Fruit fly (Drosophila melanogaster) whole organism, adult: ENCODE results near the gene CG33645.

ENCODE experiments used
- CG11617 ChIP-seq: fragments of 200-800 bp; sonication (Bioruptor generic); optimal IDR thresholded peaks from 2 replicates; lab custom pipeline; 2017; ENCODE audit warnings: mild to moderate bottlenecking, missing biosample characterization, missing genetic modification reagents, missing genetic modification characterization
- CG12768 ChIP-seq: fragments of 200-800 bp; sonication (Bioruptor generic); optimal IDR thresholded peaks from 2 replicates; lab custom pipeline; 2017; ENCODE audit warnings: missing biosample characterization, missing genetic modification characterization, mild to moderate bottlenecking, moderate library complexity, missing genetic modification reagents
- CG14711 ChIP-seq: fragments of 200-800 bp; sonication (Bioruptor generic); optimal IDR thresholded peaks from 2 replicates; lab custom pipeline; 2018; ENCODE audit warnings: missing biosample characterization, mild to moderate bottlenecking, missing genetic modification characterization, moderate library complexity
- CG1620 ChIP-seq: fragments of 200-800 bp; sonication (Bioruptor generic); optimal IDR thresholded peaks from 2 replicates; lab custom pipeline; 2016; ENCODE audit warnings: missing biosample characterization, missing genetic modification characterization
- CG33017 ChIP-seq: fragments of 200-800 bp; sonication (Bioruptor generic); optimal IDR thresholded peaks from 2 replicates; lab custom pipeline; 2018; ENCODE audit warnings: missing biosample characterization, mild to moderate bottlenecking, missing genetic modification characterization, moderate library complexity
- CG5204 ChIP-seq: fragments of 200-800 bp; sonication (Bioruptor generic); optimal IDR thresholded peaks from 2 replicates; lab custom pipeline; 2016; ENCODE audit warnings: missing biosample characterization, missing genetic modification characterization
- CG7045 ChIP-seq: fragments of 200-800 bp; sonication (Bioruptor generic); optimal IDR thresholded peaks from 2 replicates; lab custom pipeline; 2017; ENCODE audit warnings: missing biosample characterization, mild to moderate bottlenecking, missing genetic modification characterization
- CG7101 ChIP-seq: fragments of 200-800 bp; sonication (Bioruptor generic); optimal IDR thresholded peaks from 2 replicates; lab custom pipeline; 2018; ENCODE audit warnings: missing biosample characterization, mild to moderate bottlenecking, missing genetic modification characterization, moderate library complexity
- Clk ChIP-seq: fragments of 200-800 bp; sonication (Bioruptor generic); optimal IDR thresholded peaks from 2 replicates; lab custom pipeline; 2017; ENCODE audit warnings: missing biosample characterization, missing genetic modification characterization
- Crg-1 ChIP-seq: fragments of 200-800 bp; sonication (Bioruptor generic); optimal IDR thresholded peaks from 2 replicates; lab custom pipeline; 2016; ENCODE audit warnings: missing biosample characterization, missing genetic modification characterization
- Hr96 ChIP-seq: fragments of 200-800 bp; sonication (Bioruptor generic); optimal IDR thresholded peaks from 2 replicates; lab custom pipeline; 2016; ENCODE audit warnings: missing biosample characterization, missing genetic modification characterization
- Mnt ChIP-seq: fragments of 200-800 bp; sonication (Bioruptor generic); optimal IDR thresholded peaks from 2 replicates; lab custom pipeline; 2016; ENCODE audit warnings: missing biosample characterization, mild to moderate bottlenecking, missing genetic modification characterization
- bab1 ChIP-seq: fragments of 200-800 bp; sonication (Bioruptor generic); optimal IDR thresholded peaks from 3 replicates; lab custom pipeline; 2019; ENCODE audit warnings: missing biosample characterization, mild to moderate bottlenecking, missing genetic modification characterization, moderate library complexity
- cic ChIP-seq: fragments of 200-800 bp; sonication (Bioruptor generic); optimal IDR thresholded peaks from 2 replicates; lab custom pipeline; 2017; ENCODE audit warnings: missing biosample characterization, mild to moderate bottlenecking, missing genetic modification characterization, moderate library complexity
- cnc ChIP-seq, 2 experiments: fragments of >200 bp; optimal IDR thresholded peaks; 2 replicates each; lab custom pipeline; 2017
- kay ChIP-seq: fragments of 200-800 bp; sonication (Bioruptor generic); peaks from one replicate; lab custom pipeline; 2016; ENCODE audit warnings: missing biosample characterization, missing genetic modification characterization, borderline replicate concordance
- ovo ChIP-seq: fragments of 200-800 bp; sonication (Bioruptor generic); optimal IDR thresholded peaks from 2 replicates; lab custom pipeline; 2016; ENCODE audit warnings: missing biosample characterization, missing genetic modification characterization
- pad ChIP-seq: fragments of 200-800 bp; sonication (Bioruptor generic); optimal IDR thresholded peaks from 3 replicates; lab custom pipeline; 2017; ENCODE audit warnings: missing biosample characterization, missing genetic modification characterization, mild to moderate bottlenecking, moderate library complexity, missing genetic modification reagents
- tj ChIP-seq: fragments of 200-800 bp; sonication (Bioruptor generic); optimal IDR thresholded peaks from 3 replicates; lab custom pipeline; 2017; ENCODE audit warnings: missing biosample characterization, mild to moderate bottlenecking, missing genetic modification characterization, moderate library complexity
- toe ChIP-seq: fragments of 200-800 bp; sonication (Bioruptor generic); optimal IDR thresholded peaks from 2 replicates; lab custom pipeline; 2016; ENCODE audit warnings: missing biosample characterization, missing genetic modification characterization

The CG33645 gene

DNA sequence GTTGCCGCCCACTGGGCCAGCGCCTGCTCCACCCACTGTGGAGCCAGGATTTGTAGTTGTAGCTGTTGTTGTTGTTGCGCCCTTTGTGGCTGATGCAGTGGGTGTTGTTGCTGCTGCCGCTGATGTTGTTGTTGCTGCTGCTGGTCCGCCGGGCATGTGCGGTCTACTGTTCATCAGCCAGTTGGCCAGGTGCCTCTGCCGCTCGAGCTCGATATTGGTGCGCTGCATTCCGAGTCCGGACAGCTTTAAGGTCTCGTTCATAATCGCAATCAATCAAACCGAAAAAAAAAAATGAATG is 19.6 kb upstream of the CG33645 start:
- no peak for TF ChIP-seq tj (GFP tag; lab: Kevin White, UChicago)
- no peak for TF ChIP-seq CG1620 (GFP tag; lab: Kevin White, UChicago)
- TF ChIP-seq ovo (GFP tag; lab: Kevin White, UChicago): no peak
- no peak for TF ChIP-seq CG7101 (tag; lab: Kevin White, UChicago)
- TF ChIP-seq CG5204 (GFP tag; lab: Kevin White, UChicago): no peak
- no peak for TF ChIP-seq Hr96 (GFP tag; lab: Kevin White, UChicago)
- TF ChIP-seq toe (GFP tag; lab: Kevin White, UChicago): no peak
- TF ChIP-seq kay: no peak
- TF ChIP-seq CG12768 (GFP tag; lab: Kevin White, UChicago): no peak
- no peak for TF ChIP-seq Mnt
- no peak for TF ChIP-seq Clk (GFP tag; lab: Kevin White, UChicago)
- no peak for TF ChIP-seq cnc (optimal IDR thresholded peaks at IDR 0.05; lab: Kevin White, UChicago)
- TF ChIP-seq CG7045 (GFP tag; lab: Kevin White, UChicago): no peak
- no peak for TF ChIP-seq CG11617 (GFP tag; lab: Kevin White, UChicago)
- no peak for TF ChIP-seq CG14711 (tag; lab: Kevin White, UChicago)
- no peak for TF ChIP-seq pad
- TF ChIP-seq Crg-1 (GFP tag; lab: Kevin White, UChicago): no peak
- TF ChIP-seq bab1: no peak
- no peak for TF ChIP-seq CG33017
- TF ChIP-seq cic (GFP tag; lab: Kevin White, UChicago): no peak

DNA sequence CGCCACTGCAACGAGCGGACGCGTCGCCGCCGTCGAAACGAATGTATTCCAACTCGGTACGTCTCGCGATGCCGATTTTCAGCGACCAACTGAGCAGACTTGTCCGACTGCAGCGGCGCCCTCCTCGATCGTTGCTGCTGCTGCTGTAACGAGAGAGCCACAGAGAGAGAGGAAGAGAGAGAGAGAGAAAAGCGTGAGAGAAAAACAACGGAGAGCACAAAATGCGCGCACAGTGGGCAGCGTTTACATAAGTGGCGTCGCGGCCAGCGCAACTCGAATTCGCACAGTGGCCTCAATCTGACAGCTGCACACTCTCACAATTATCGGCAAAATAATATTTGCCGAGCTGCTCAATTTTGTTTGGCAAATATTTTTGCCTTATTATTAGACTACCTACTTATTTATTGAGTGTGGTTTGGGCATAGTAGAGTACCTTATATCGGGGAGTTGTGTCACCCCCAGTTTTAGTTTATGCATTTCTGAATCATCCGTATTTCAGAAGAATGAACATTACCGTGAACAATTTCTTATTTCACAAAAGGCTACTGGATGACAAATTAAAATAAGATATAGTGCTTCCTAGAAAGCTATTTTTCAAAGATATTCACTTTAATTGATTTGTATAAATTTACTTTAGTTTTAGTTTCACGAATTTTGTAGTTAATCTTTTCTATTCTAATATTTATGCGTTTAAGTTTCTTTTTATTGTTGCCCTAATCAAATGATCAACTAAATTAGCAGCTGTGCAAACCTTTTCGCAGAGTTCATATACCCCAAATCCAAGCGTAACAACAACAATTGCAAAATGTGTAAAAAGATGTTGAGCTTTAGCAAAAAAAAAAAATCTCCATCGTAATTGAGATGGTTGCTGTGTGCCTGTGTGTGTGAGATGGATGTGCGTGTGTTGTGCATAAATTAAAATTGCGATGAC is 19.0 kb upstream of the CG33645 start:
- TF ChIP-seq CG7045 (GFP tag; lab: Kevin White, UChicago): peak; percentile 31
- TF ChIP-seq tj (GFP tag; lab: Kevin White, UChicago): no peak
- no peak for TF ChIP-seq cnc (optimal IDR thresholded peaks at IDR 0.05; lab: Kevin White, UChicago)
- TF ChIP-seq Hr96 (GFP tag; lab: Kevin White, UChicago): peak; percentile 40
- peak; percentile 87 for TF ChIP-seq kay
- TF ChIP-seq toe (GFP tag; lab: Kevin White, UChicago): peak; percentile 69
- TF ChIP-seq Clk (GFP tag; lab: Kevin White, UChicago): peak; percentile 27
- TF ChIP-seq cic (GFP tag; lab: Kevin White, UChicago): no peak
- peak; percentile 12 for TF ChIP-seq pad
- TF ChIP-seq CG7101 (tag; lab: Kevin White, UChicago): peak; percentile 29
- TF ChIP-seq CG12768 (GFP tag; lab: Kevin White, UChicago): no peak
- no peak for TF ChIP-seq ovo (GFP tag; lab: Kevin White, UChicago)
- peak; percentile 33 for TF ChIP-seq CG33017
- TF ChIP-seq CG14711 (tag; lab: Kevin White, UChicago): no peak
- TF ChIP-seq Crg-1 (GFP tag; lab: Kevin White, UChicago): peak; percentile 21
- peak; percentile 7 for TF ChIP-seq bab1
- peak; percentile 34 for TF ChIP-seq CG1620 (GFP tag; lab: Kevin White, UChicago)
- TF ChIP-seq CG5204 (GFP tag; lab: Kevin White, UChicago): peak; percentile 82
- peak; percentile 63 for TF ChIP-seq CG11617 (GFP tag; lab: Kevin White, UChicago)
- TF ChIP-seq Mnt: peak; percentile 32

DNA sequence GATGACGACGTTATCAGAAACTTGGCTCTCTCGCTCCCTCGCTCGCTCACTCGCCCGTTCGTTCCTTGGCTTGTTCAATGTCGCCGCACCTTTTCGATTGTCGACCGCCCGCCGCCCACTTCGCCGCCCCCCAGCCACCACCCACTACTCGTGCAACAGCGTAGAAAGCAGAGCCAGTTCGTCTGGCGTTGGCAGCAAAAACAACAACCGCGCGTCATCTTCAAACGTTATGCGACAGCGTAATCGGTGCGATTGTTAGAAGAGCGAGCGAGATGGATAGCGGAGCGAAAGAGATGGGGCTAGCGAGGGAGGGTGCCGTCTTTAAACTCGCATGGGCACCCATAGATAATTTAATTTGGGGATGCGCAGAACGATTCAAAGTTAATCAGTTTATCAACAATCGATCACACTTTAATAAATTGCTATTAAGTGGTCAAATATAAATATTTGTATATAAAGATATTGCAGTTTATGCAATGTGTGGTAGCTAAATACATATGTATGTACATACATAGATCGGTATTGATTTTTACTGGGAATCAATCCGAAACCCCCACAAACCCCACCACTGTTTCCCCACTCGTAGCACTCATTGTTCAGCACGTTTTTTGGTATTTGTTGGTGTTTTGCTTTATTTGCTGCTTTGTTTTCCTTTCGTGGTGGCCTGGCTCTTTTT is 18.2 kb upstream of the CG33645 start:
- TF ChIP-seq bab1 (peak; percentile 72), tj (GFP tag; lab: Kevin White, UChicago) (peak; percentile 57), Crg-1 (GFP tag; lab: Kevin White, UChicago) (peak; percentile 86), CG33017 (peak; percentile 91), CG11617 (GFP tag; lab: Kevin White, UChicago) (peak; percentile 89), CG5204 (GFP tag; lab: Kevin White, UChicago) (peak; percentile 77), Clk (GFP tag; lab: Kevin White, UChicago) (peak; percentile 24), CG1620 (GFP tag; lab: Kevin White, UChicago) (peak; percentile 65), ovo (GFP tag; lab: Kevin White, UChicago) (peak; percentile 42), cic (GFP tag; lab: Kevin White, UChicago) (peak; percentile 86), CG12768 (GFP tag; lab: Kevin White, UChicago) (peak; percentile 87), toe (GFP tag; lab: Kevin White, UChicago) (peak; percentile 18), cnc (optimal IDR thresholded peaks at IDR 0.05; lab: Kevin White, UChicago) (no peak), Hr96 (GFP tag; lab: Kevin White, UChicago) (peak; percentile 54), Mnt (peak; percentile 70), CG14711 (tag; lab: Kevin White, UChicago) (peak; percentile 79), kay (peak; percentile 93), CG7101 (tag; lab: Kevin White, UChicago) (peak; percentile 90), CG7045 (GFP tag; lab: Kevin White, UChicago) (peak; percentile 60), pad (peak; percentile 62)

DNA sequence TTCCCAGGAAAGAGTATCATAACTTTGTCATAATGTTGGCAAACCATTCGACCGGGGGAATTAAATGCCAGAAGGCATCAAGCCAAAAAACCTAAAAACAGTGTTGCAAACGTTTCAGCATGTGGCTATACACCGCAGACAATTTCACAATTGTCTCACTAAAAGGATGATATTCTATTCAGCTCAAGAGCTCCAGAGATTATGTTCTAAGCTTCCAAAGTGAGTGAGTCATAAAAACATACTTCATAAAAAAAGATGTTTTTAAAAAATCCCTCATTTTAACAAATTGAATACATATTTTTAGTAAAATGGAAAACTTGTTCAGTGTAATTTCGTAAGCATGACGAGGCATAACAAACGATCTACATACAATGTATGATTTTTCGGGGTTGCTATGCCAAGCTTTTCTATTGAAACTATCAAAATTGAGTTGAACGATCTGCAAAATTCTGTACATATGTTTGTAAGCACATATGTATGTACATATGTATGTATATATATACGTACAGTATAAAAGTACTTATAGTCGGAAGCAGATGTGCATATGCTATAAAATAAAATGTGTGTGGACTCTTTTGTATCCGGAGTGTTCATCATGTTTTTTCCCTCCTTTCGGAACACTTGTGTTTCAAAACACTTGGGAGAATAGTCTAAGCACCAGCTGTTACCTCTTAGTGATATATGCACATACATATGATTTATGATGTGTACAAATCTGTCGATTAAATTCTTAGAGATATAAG is 17.5 kb upstream of the CG33645 start:
- no peak for TF ChIP-seq Crg-1 (GFP tag; lab: Kevin White, UChicago)
- TF ChIP-seq CG14711 (tag; lab: Kevin White, UChicago): peak; percentile 3

DNA sequence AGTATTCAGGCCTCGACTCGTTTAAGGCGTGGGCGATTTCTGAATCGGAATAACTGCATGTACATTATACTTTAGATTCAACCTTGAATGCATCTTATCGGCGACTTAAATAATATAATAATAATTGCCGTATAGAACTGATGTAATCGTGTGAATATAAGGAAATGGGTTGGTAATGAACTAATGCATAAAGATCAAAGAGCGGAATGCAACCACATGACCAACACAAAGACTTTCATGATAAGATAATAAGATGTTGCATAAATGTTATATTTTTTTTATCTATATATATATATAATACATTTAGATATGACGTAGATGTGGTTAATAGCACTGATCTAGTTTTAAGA is 17.0 kb upstream of the CG33645 start:
- TF ChIP-seq Mnt: no peak
- TF ChIP-seq CG33017: no peak
- peak; percentile 88 for TF ChIP-seq kay
- no peak for TF ChIP-seq CG7101 (tag; lab: Kevin White, UChicago)
